Worm (Caenorhabditis elegans) whole organism, L4/young adult: ENCODE results near the gene F26D10.13.

Experiments
- W03F9.2 ChIP-seq: fragments of 150-350 bp; optimal IDR thresholded peaks from 2 replicates; lab custom pipeline; 2014; ENCODE audit warnings: missing biosample characterization, missing genetic modification characterization
- him-1 ChIP-seq: sonication (generic microtip); optimal IDR thresholded peaks from 2 replicates; lab custom pipeline; 2016; ENCODE audit warnings: missing genotype, missing genetic modification reagents, missing genetic modification characterization, missing compliant biosample characterization

ce11 chrIV:17268628-17269027 lies 4.0 kb upstream of the F26D10.13 start:
- TF ChIP-seq him-1 (no peak), W03F9.2 (tag; lab: Kevin White, UChicago) (peak; percentile 12)
